Fruit fly (Drosophila melanogaster): ENCODE results near the gene CG32982.

Gene CG32982

DNA sequence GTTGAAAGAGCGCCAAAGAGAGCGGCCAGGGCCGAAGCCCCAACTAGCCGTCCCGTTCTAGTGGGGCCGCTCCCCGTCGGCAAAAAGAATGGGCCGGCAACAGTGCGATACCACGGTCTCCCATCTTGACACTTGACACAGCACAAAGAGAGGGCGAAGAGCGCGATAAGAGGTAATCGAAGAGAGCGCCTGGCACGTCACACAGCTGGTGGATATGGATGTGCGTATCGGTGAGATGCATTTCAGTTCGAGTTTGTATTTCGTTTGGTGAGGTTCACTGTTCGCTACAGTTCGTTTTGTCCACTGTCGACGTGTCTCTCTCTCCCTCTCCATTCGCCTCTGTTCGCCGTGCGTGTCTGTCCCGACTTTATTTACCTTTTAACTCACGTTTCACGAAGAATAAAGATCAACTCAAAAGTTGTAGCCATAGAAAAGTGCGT is 50.6 kb downstream of the CG32982 start (continued):
- TF ChIP-seq Ptx1 (GFP tag; IDR thresholded peaks at IDR 0.05) (no peak), CG18262 (tag; optimal IDR thresholded peaks at IDR 0.05) (peak; percentile 6), toy (GFP tag; IDR thresholded peaks at IDR 0.05) (no peak), Sox100B (GFP tag; optimal IDR thresholded peaks at IDR 0.05) (no peak), CG9609 (GFP tag; optimal IDR thresholded peaks at IDR 0.05) (no peak), CG2678 (tag; optimal IDR thresholded peaks at IDR 0.05) (peak; percentile 19), row (GFP tag; IDR thresholded peaks at IDR 0.05) (no peak; the same call in 2 of the 3 replicates), HLHmδ (GFP tag; optimal IDR thresholded peaks at IDR 0.05) (peak; percentile 85), ind (GFP tag; optimal IDR thresholded peaks at IDR 0.05) (no peak), BtbVII (GFP tag; optimal IDR thresholded peaks at IDR 0.05) (peak; percentile 48), Side (GFP tag; optimal IDR thresholded peaks at IDR 0.05) (peak; percentile 56), Atf6 (GFP tag; IDR thresholded peaks at IDR 0.05) (peak; percentile 66), Lhr (GFP tag; optimal IDR thresholded peaks at IDR 0.05) (no peak), kay (GFP tag; optimal IDR thresholded peaks at IDR 0.05) (no peak), ken (GFP tag; IDR thresholded peaks at IDR 0.05) (no peak; the same call in 2 of the 3 replicates), dimm (GFP tag; IDR thresholded peaks at IDR 0.05) (no peak), CG8765 (GFP tag; IDR thresholded peaks at IDR 0.05) (peak; percentile 74; the same call in 1 of the 2 replicates), CG12104 (GFP tag; optimal IDR thresholded peaks at IDR 0.05) (no peak), CG17568 (GFP tag; optimal IDR thresholded peaks at IDR 0.05) (no peak), CG8359 (GFP tag; optimal IDR thresholded peaks at IDR 0.05; ENCODE audit: borderline replicate concordance) (peak; percentile 18), wor (GFP tag; IDR thresholded peaks at IDR 0.05) (no peak), schlank (tag; optimal IDR thresholded peaks at IDR 0.05) (no peak), CG1647 (GFP tag; optimal IDR thresholded peaks at IDR 0.05) (no peak), gsb (GFP tag; IDR thresholded peaks at IDR 0.05) (no peak), salm (tag; optimal IDR thresholded peaks at IDR 0.05) (no peak), CG13123 (GFP tag; optimal IDR thresholded peaks at IDR 0.05) (no peak), Asciz (GFP tag; optimal IDR thresholded peaks at IDR 0.05) (no peak), Adf1 (GFP tag; IDR thresholded peaks at IDR 0.05) (peak; percentile 56; the same call in 1 of the 2 replicates), jing (GFP tag; optimal IDR thresholded peaks at IDR 0.05) (no peak), so (GFP tag; IDR thresholded peaks at IDR 0.05) (peak; percentile 66; the same call in 2 of the 3 replicates), Nf-YB (GFP tag; optimal IDR thresholded peaks at IDR 0.05) (peak; percentile 24), CG10979 (tag; optimal IDR thresholded peaks at IDR 0.05) (no peak), CG4424 (GFP tag; optimal IDR thresholded peaks at IDR 0.05) (no peak), Hmr (GFP tag; optimal IDR thresholded peaks at IDR 0.05) (peak; percentile 57), CG32532 (GFP tag; IDR thresholded peaks at IDR 0.05) (peak; percentile 70), Hsf (GFP tag; optimal IDR thresholded peaks at IDR 0.05) (no peak), CG2129 (GFP tag; IDR thresholded peaks at IDR 0.05; ENCODE audit: partially characterized antibody) (no peak), gcm (GFP tag; optimal IDR thresholded peaks at IDR 0.05) (peak; percentile 70), pan (optimal IDR thresholded peaks at IDR 0.05) (no peak), pan (GFP tag; optimal IDR thresholded peaks at IDR 0.05 in 1 of 2, IDR thresholded peaks at IDR 0.05 in 1 of 2) (peak in 1 of 2 experiments; percentile 49), CG32772 (GFP tag; IDR thresholded peaks at IDR 0.05) (no peak), CG3847 (GFP tag; IDR thresholded peaks at IDR 0.05) (peak; percentile 45; the same call in 1 of the 2 replicates), wdn (GFP tag; IDR thresholded peaks at IDR 0.05) (no peak; the same call in 1 of the 2 replicates), knrl (GFP tag; IDR thresholded peaks at IDR 0.05; ENCODE audit: partially characterized antibody) (no peak), nerfin-1 (tag; optimal IDR thresholded peaks at IDR 0.05) (peak; percentile 9), CG4360 (GFP tag; IDR thresholded peaks at IDR 0.05) (peak; percentile 35; the same call in 1 of the 2 replicates), CG10959 (GFP tag; IDR thresholded peaks at IDR 0.05) (no peak), CG10321 (GFP tag; IDR thresholded peaks at IDR 0.05) (peak; percentile 99), CG13624 (GFP tag; optimal IDR thresholded peaks at IDR 0.05) (peak; percentile 55), HHEX (GFP tag; optimal IDR thresholded peaks at IDR 0.05) (peak; percentile 44), ac (GFP tag; optimal IDR thresholded peaks at IDR 0.05) (no peak)

Measured in whole organism, embryonic.